Fruit fly (Drosophila melanogaster): ENCODE results near the gene CheB38a.

DNA sequence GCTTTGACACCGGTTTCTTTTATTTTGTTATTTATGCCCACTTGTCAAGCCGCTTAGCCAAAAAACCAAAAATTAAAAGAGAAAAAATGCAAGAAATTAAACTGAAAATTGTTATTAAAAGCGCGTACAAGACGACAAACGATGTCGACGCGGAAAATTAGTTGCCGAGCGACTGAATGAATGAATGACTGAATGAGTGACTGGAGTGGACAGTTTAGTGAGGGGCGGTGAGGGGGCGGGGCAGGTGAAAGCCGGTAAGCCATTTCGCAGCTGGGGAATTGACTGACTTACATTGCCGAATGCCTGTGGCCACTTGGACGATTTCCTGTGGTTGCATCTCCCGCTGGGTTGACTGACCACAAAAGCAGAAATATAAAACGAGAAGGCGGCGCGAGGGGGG lies 11.7 kb downstream of the CheB38a start:
- TF ChIP-seq CG8478 (optimal IDR thresholded peaks at IDR 0.05) (no peak), CTCF (optimal IDR thresholded peaks at IDR 0.05) (no peak)
